Worm (Caenorhabditis elegans) whole organism, late embryonic: Measurements from ENCODE around the gene F43C11.12.

Source experiments
- K02D7.2 ChIP-seq: sonication (generic microtip); optimal IDR thresholded peaks from 2 replicates; lab custom pipeline; 2017; ENCODE audit warnings: mild to moderate bottlenecking, missing genetic modification characterization, missing compliant biosample characterization
- K09A11.1 ChIP-seq: sonication (generic microtip); optimal IDR thresholded peaks from 2 replicates; lab custom pipeline; 2017; ENCODE audit warnings: antibody characterized with exemption, mild to moderate bottlenecking, missing genetic modification characterization, missing compliant biosample characterization; ENCODE audit not compliant: insufficient read depth
- T23F11.4 ChIP-seq: fragments of 200-800 bp; sonication (Bioruptor generic); optimal IDR thresholded peaks from 2 replicates; lab custom pipeline; 2018; ENCODE audit warnings: mild to moderate bottlenecking, missing genetic modification characterization, missing compliant biosample characterization
- Y22D7AL.16 ChIP-seq: sonication (generic microtip); optimal IDR thresholded peaks from 2 replicates; lab custom pipeline; 2016; ENCODE audit warnings: missing genetic modification characterization, missing compliant biosample characterization
- ama-1 ChIP-seq: fragments of 150-350 bp; optimal IDR thresholded peaks from 2 replicates; lab custom pipeline; 2014
- ceh-19 ChIP-seq: fragments of 200-800 bp; sonication (Bioruptor generic); optimal IDR thresholded peaks from 2 replicates; lab custom pipeline; 2018; ENCODE audit warnings: mild to moderate bottlenecking, missing genetic modification characterization, missing compliant biosample characterization
- ceh-2 ChIP-seq: sonication (generic microtip); optimal IDR thresholded peaks from 2 replicates; lab custom pipeline; 2016; ENCODE audit warnings: missing genotype, missing genetic modification characterization, missing compliant biosample characterization
- ceh-24 ChIP-seq: sonication (generic microtip); optimal IDR thresholded peaks from 2 replicates; lab custom pipeline; 2016; ENCODE audit warnings: mild to moderate bottlenecking, missing genetic modification characterization, missing compliant biosample characterization
- ceh-30 ChIP-seq: fragments of 150-350 bp; optimal IDR thresholded peaks from 2 replicates; lab custom pipeline; 2014; ENCODE audit warnings: missing biosample characterization, missing genetic modification characterization
- ceh-31 ChIP-seq: sonication (generic microtip); optimal IDR thresholded peaks from 2 replicates; lab custom pipeline; 2016; ENCODE audit warnings: missing genetic modification characterization, missing compliant biosample characterization
- ceh-6 ChIP-seq: fragments of 200-800 bp; sonication (Bioruptor generic); optimal IDR thresholded peaks from 2 replicates; lab custom pipeline; 2018; ENCODE audit warnings: mild to moderate bottlenecking, missing genetic modification characterization, missing compliant biosample characterization
- ceh-9 ChIP-seq: sonication (generic microtip); optimal IDR thresholded peaks from 2 replicates; lab custom pipeline; 2016; ENCODE audit warnings: mild to moderate bottlenecking, missing genetic modification characterization, inconsistent platforms, missing compliant biosample characterization
- che-1 ChIP-seq: sonication (generic microtip); optimal IDR thresholded peaks from 2 replicates; lab custom pipeline; 2016; ENCODE audit warnings: mild to moderate bottlenecking, missing genetic modification characterization, missing compliant biosample characterization
- dmd-4 ChIP-seq: sonication (generic microtip); optimal IDR thresholded peaks from 2 replicates; lab custom pipeline; 2016; ENCODE audit warnings: borderline replicate concordance, missing genetic modification characterization, missing compliant biosample characterization
- elt-2 ChIP-seq: sonication (generic microtip); optimal IDR thresholded peaks from 2 replicates; lab custom pipeline; 2016; ENCODE audit warnings: missing genetic modification reagents, missing genetic modification characterization, missing compliant biosample characterization
- elt-4 ChIP-seq: sonication (generic microtip); optimal IDR thresholded peaks from 2 replicates; lab custom pipeline; 2016; ENCODE audit warnings: missing genetic modification characterization, missing compliant biosample characterization
- eyg-1 ChIP-seq: sonication (generic microtip); optimal IDR thresholded peaks from 2 replicates; lab custom pipeline; 2016; ENCODE audit warnings: missing genotype, missing genetic modification characterization, missing compliant biosample characterization
- gmeb-2 ChIP-seq: sonication (generic microtip); optimal IDR thresholded peaks from 2 replicates; lab custom pipeline; 2016; ENCODE audit warnings: missing genetic modification characterization, inconsistent platforms, missing compliant biosample characterization
- hlh-13 ChIP-seq: fragments of 200-800 bp; sonication (Bioruptor generic); optimal IDR thresholded peaks from 2 replicates; lab custom pipeline; 2018; ENCODE audit warnings: mild to moderate bottlenecking, missing genetic modification characterization, missing compliant biosample characterization
- hlh-15 ChIP-seq: sonication (generic microtip); optimal IDR thresholded peaks from 2 replicates; lab custom pipeline; 2016; ENCODE audit warnings: missing genetic modification characterization, missing compliant biosample characterization
- hlh-8 ChIP-seq: sonication (generic microtip); optimal IDR thresholded peaks from 2 replicates; lab custom pipeline; 2016; ENCODE audit warnings: missing genotype, missing genetic modification characterization, missing compliant biosample characterization
- lim-6 ChIP-seq: sonication (generic microtip); optimal IDR thresholded peaks from 2 replicates; lab custom pipeline; 2016; ENCODE audit warnings: missing genetic modification characterization, missing compliant biosample characterization
- lin-11 ChIP-seq: fragments of 200-800 bp; sonication (Bioruptor generic); optimal IDR thresholded peaks from 2 replicates; lab custom pipeline; 2018; ENCODE audit warnings: mild to moderate bottlenecking, missing genetic modification characterization, missing compliant biosample characterization
- mec-3 ChIP-seq: sonication (generic microtip); optimal IDR thresholded peaks from 2 replicates; lab custom pipeline; 2016; ENCODE audit warnings: borderline replicate concordance, missing genetic modification characterization, missing compliant biosample characterization
- nfya-1 ChIP-seq: sonication (generic microtip); optimal IDR thresholded peaks from 2 replicates; lab custom pipeline; 2017; ENCODE audit warnings: missing genetic modification characterization, mild to moderate bottlenecking, missing compliant biosample characterization, antibody characterized with exemption, moderate library complexity
- nhr-11 ChIP-seq: fragments of 150-350 bp; optimal IDR thresholded peaks from 2 replicates; lab custom pipeline; 2014; ENCODE audit warnings: missing biosample characterization, missing genetic modification characterization
- pag-3 ChIP-seq: sonication (generic microtip); optimal IDR thresholded peaks from 2 replicates; lab custom pipeline; 2016; ENCODE audit warnings: missing compliant biosample characterization, missing genetic modification characterization, borderline replicate concordance
- pat-9 ChIP-seq: fragments of 200-800 bp; sonication (Bioruptor generic); optimal IDR thresholded peaks from 2 replicates; lab custom pipeline; 2018; ENCODE audit warnings: mild to moderate bottlenecking, missing genetic modification characterization, moderate library complexity, missing compliant biosample characterization
- pax-1 ChIP-seq: fragments of 150-350 bp; optimal IDR thresholded peaks from 2 replicates; lab custom pipeline; 2014; ENCODE audit warnings: missing biosample characterization, missing genetic modification characterization
- ref-2 ChIP-seq: sonication (generic microtip); optimal IDR thresholded peaks from 2 replicates; lab custom pipeline; 2016; ENCODE audit warnings: missing genetic modification characterization, missing compliant biosample characterization
- rnt-1 ChIP-seq: sonication (generic microtip); optimal IDR thresholded peaks from 2 replicates; lab custom pipeline; 2016; ENCODE audit warnings: missing genetic modification characterization, missing compliant biosample characterization
- sdc-2 ChIP-seq: sonication (generic microtip); optimal IDR thresholded peaks from 2 replicates; lab custom pipeline; 2016; ENCODE audit warnings: missing genotype, missing genetic modification characterization, missing compliant biosample characterization
- sox-2 ChIP-seq: fragments of 200-800 bp; sonication (Bioruptor generic); IDR thresholded peaks from 2 replicates; pipeline ENCODE4 v1.3.6; 2022; ENCODE audit warnings: missing genetic modification reagents, missing genetic modification characterization, missing compliant biosample characterization
- syd-9 ChIP-seq: sonication (generic microtip); optimal IDR thresholded peaks from 2 replicates; lab custom pipeline; 2016; ENCODE audit warnings: mild to moderate bottlenecking, missing genetic modification characterization, moderate library complexity, missing compliant biosample characterization
- tbx-2 ChIP-seq: sonication (generic microtip); optimal IDR thresholded peaks from 2 replicates; lab custom pipeline; 2016; ENCODE audit warnings: missing genetic modification characterization, missing compliant biosample characterization
- ttx-3 ChIP-seq: sonication (generic microtip); optimal IDR thresholded peaks from 2 replicates; lab custom pipeline; 2016; ENCODE audit warnings: missing genetic modification reagents, missing genetic modification characterization, missing compliant biosample characterization
- unc-3 ChIP-seq, 2 experiments: fragments of 200-800 bp in 1 of 2; sonication (Bioruptor generic) in 1 of 2; sonication (generic microtip) in 1 of 2; conservative IDR thresholded peaks in 1 of 2; optimal IDR thresholded peaks in 1 of 2; 2 replicates each; pipeline versions ENCODE4 v1.3.6 to Lab custom; 2016 to 2022; ENCODE audit warnings: missing compliant biosample characterization in 2 of 2, missing genetic modification characterization in 2 of 2, missing genetic modification reagents in 1 of 2
- unc-42 ChIP-seq: sonication (generic microtip); optimal IDR thresholded peaks from 2 replicates; lab custom pipeline; 2016; ENCODE audit warnings: missing genotype, missing genetic modification characterization, missing compliant biosample characterization
- zip-5 ChIP-seq: sonication (generic microtip); optimal IDR thresholded peaks from 2 replicates; lab custom pipeline; 2016; ENCODE audit warnings: missing genetic modification characterization, missing compliant biosample characterization
- ztf-16 ChIP-seq: sonication (generic microtip); optimal IDR thresholded peaks from 2 replicates; lab custom pipeline; 2017; ENCODE audit warnings: missing genetic modification characterization, missing compliant biosample characterization

The F43C11.12 gene

ce11 chrII:2368956-2369355, 2.4 kb upstream of the F43C11.12 start, which contains the start of gene hpo-25:
hpo-25 (plus strand) TSS chrII:2369256.
- no peak for TF ChIP-seq elt-4 (tag; lab: Kevin White, UChicago)

ce11 chrII:2363673-2364072, 2.9 kb downstream of the F43C11.12 start, which contains the start of gene F43C11.11:
F43C11.11 (minus strand) TSS chrII:2363773.
- TF ChIP-seq nhr-11 (tag; lab: Kevin White, UChicago) (no peak), hlh-15 (tag; lab: Kevin White, UChicago) (no peak), elt-4 (tag; lab: Kevin White, UChicago) (no peak), ceh-19 (GFP tag; lab: Kevin White, UChicago) (no peak), pat-9 (tag; lab: Kevin White, UChicago) (no peak), unc-42 (tag; lab: Kevin White, UChicago) (no peak), eyg-1 (tag; lab: Kevin White, UChicago) (no peak), Y22D7AL.16 (no peak), ceh-30 (tag; lab: Kevin White, UChicago) (no peak), dmd-4 (tag; lab: Kevin White, UChicago) (no peak), hlh-8 (tag; lab: Kevin White, UChicago) (no peak), ttx-3 (tag; lab: Kevin White, UChicago) (no peak), elt-2 (tag; lab: Kevin White, UChicago) (no peak), nfya-1 (tag; lab: Kevin White, UChicago) (no peak)

DNA sequence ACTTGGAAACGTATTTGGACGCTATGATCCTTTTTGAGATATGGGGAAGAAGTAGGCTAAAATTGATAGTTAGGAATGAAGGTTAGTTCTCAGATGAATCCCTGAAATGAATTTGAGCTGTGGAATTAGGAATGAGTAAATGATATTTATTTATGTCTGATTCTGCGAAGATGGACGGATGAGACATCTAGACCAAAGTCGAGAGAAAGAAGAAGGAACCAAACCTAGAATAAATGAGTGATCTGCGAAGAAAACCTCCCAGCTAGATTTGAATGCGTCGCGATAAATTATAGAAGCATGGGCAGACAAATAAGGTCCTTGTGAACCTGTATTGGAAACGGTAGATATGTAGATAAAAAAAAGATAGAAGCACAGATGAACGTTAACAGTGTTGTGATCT, 6.6 kb downstream of the F43C11.12 start, which contains the start of gene F43C11.16:
F43C11.16 (minus strand) TSS at position 101 of the 400 bp plus-strand sequence.
- TF ChIP-seq K02D7.2 (tag; lab: Kevin White, UChicago), result no peak
- no peak for TF ChIP-seq pat-9 (tag; lab: Kevin White, UChicago)
- no peak for TF ChIP-seq che-1 (tag; lab: Kevin White, UChicago)
- no peak for TF ChIP-seq mec-3 (tag; lab: Kevin White, UChicago)
- TF ChIP-seq lim-6 (tag; lab: Kevin White, UChicago), result no peak
- TF ChIP-seq zip-5 (tag; lab: Kevin White, UChicago), result no peak
- no peak for TF ChIP-seq elt-4 (tag; lab: Kevin White, UChicago)
- TF ChIP-seq T23F11.4 (GFP tag; lab: Kevin White, UChicago), result no peak
- TF ChIP-seq K09A11.1, result no peak
- TF ChIP-seq hlh-13 (GFP tag; lab: Kevin White, UChicago), result no peak
- TF ChIP-seq ceh-31 (tag; lab: Kevin White, UChicago), result no peak
- no peak for TF ChIP-seq nfya-1 (tag; lab: Kevin White, UChicago)
- TF ChIP-seq, all 69 proteins: peak for 0

DNA sequence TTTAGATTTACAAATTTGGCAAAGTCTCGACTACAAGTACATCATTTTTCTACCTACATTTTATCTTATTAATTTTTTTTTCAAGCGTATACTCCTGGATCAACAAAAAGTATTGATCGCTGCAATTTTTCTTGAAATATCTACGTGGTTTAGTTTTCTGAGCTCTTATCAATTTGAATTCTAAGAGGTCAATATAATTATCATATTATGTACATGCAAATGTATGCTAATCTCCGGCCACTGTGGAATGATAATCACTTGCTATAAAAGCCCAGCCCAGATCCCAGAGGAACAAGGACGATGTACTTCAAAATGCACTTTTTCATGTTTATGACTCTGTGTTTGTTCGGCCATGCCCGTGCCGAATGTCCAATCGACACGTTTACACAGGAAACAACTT, 9.7 kb downstream of the F43C11.12 start, which contains the start of gene F43C11.1:
F43C11.1 (plus strand) TSS at position 301 of the 400 bp plus-strand sequence.
- no peak for TF ChIP-seq hlh-13 (GFP tag; lab: Kevin White, UChicago)
- no peak for TF ChIP-seq sdc-2 (tag; lab: Kevin White, UChicago)
- no peak for TF ChIP-seq lin-11
- no peak for TF ChIP-seq ztf-16 (tag; lab: Kevin White, UChicago)
- TF ChIP-seq ama-1, result no peak
- TF ChIP-seq pat-9 (tag; lab: Kevin White, UChicago), result no peak
- TF ChIP-seq Y22D7AL.16, result no peak
- TF ChIP-seq elt-4 (tag; lab: Kevin White, UChicago), result no peak
- no peak for TF ChIP-seq lim-6 (tag; lab: Kevin White, UChicago)
- no peak for TF ChIP-seq pag-3 (tag; lab: Kevin White, UChicago)
- no peak for TF ChIP-seq syd-9 (tag; lab: Kevin White, UChicago)
- no peak for TF ChIP-seq dmd-4 (tag; lab: Kevin White, UChicago)
- no peak for TF ChIP-seq ttx-3 (tag; lab: Kevin White, UChicago)
- TF ChIP-seq K09A11.1, result no peak
- TF ChIP-seq ceh-2 (tag; lab: Kevin White, UChicago), result no peak
- no peak for TF ChIP-seq T23F11.4 (GFP tag; lab: Kevin White, UChicago)
- no peak for TF ChIP-seq eyg-1 (tag; lab: Kevin White, UChicago)
- TF ChIP-seq ceh-24 (tag; lab: Kevin White, UChicago), result no peak
- TF ChIP-seq, all 69 proteins: peak for 0

DNA sequence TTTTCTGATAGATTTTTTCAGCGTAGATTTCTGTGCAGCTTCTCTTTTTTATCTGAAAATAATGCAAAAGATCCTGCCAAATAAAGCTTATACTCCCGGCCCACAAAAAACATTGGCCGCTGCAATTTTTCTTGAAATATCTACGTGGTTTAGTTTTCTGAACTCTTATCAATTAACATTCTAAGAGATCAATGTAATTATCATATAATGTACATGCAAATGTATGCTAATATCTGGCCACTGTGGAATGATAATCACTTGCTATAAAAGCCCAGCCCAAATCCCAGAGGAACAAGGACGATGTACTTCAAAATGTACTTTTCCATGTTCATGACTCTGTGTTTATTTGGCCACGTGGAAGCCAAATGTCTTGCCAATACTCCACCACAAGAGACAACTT, 12.0 kb downstream of the F43C11.12 start, which contains the start of gene F43C11.2:
F43C11.2 (plus strand) TSS at position 301 of the 400 bp plus-strand sequence.
- TF ChIP-seq unc-3 (GFP tag; conservative IDR thresholded peaks at IDR 0.05; lab: Robert Waterston, UW) (no peak), unc-3 (tag; optimal IDR thresholded peaks at IDR 0.05; lab: Kevin White, UChicago) (no peak), lin-11 (no peak), sox-2 (no peak), gmeb-2 (tag; lab: Kevin White, UChicago) (no peak), nfya-1 (tag; lab: Kevin White, UChicago) (no peak), ttx-3 (tag; lab: Kevin White, UChicago) (no peak), tbx-2 (tag; lab: Kevin White, UChicago) (no peak), ceh-9 (no peak), ceh-6 (no peak), rnt-1 (tag; lab: Kevin White, UChicago) (no peak), pax-1 (tag; lab: Kevin White, UChicago) (no peak), ref-2 (tag; lab: Kevin White, UChicago) (no peak)
